Worm (Caenorhabditis elegans) whole organism, L2 larva: Measurements from ENCODE around the gene pigs-1.
A peak's percentile ranks its signal among the peaks of the same experiment; 100 is the strongest.

Source experiments
- C34F6.9 ChIP-seq: fragments of 150-350 bp; optimal IDR thresholded peaks from 2 replicates; lab custom pipeline; 2014; ENCODE audit warnings: missing biosample characterization, missing genetic modification characterization
- F13H6.1 ChIP-seq: sonication (generic microtip); optimal IDR thresholded peaks from 2 replicates; lab custom pipeline; 2016; ENCODE audit warnings: missing genetic modification characterization, missing compliant biosample characterization
- R02D3.7 ChIP-seq: fragments of 150-350 bp; optimal IDR thresholded peaks from 2 replicates; lab custom pipeline; 2014; ENCODE audit warnings: missing biosample characterization, missing genetic modification characterization
- Y55F3AM.14 ChIP-seq: fragments of 200-800 bp; sonication (Bioruptor generic); optimal IDR thresholded peaks from 2 replicates; lab custom pipeline; 2018; ENCODE audit warnings: mild to moderate bottlenecking, missing genetic modification characterization, missing compliant biosample characterization
- ZK546.5 ChIP-seq: sonication (generic microtip); optimal IDR thresholded peaks from 2 replicates; lab custom pipeline; 2017; ENCODE audit warnings: missing biosample characterization, missing genetic modification characterization
- alr-1 ChIP-seq: fragments of 150-350 bp; optimal IDR thresholded peaks from 2 replicates; lab custom pipeline; 2014; ENCODE audit warnings: missing biosample characterization, missing genetic modification characterization
- aly-2 ChIP-seq: fragments of 150-350 bp; optimal IDR thresholded peaks from 2 replicates; lab custom pipeline; 2014; ENCODE audit warnings: missing biosample characterization, missing genetic modification characterization
- ama-1 ChIP-seq: fragments of 150-350 bp; optimal IDR thresholded peaks from 2 replicates; lab custom pipeline; 2018; ENCODE audit warnings: inconsistent platforms
- blmp-1 ChIP-seq: sonication (generic microtip); optimal IDR thresholded peaks from 2 replicates; lab custom pipeline; 2017; ENCODE audit warnings: missing genetic modification characterization, mild to moderate bottlenecking, missing compliant biosample characterization, antibody characterized with exemption, moderate library complexity; ENCODE audit not compliant: insufficient read depth
- ceh-16 ChIP-seq: fragments of 150-350 bp; optimal IDR thresholded peaks from 2 replicates; lab custom pipeline; 2014; ENCODE audit warnings: missing biosample characterization, missing genetic modification characterization
- ceh-82 ChIP-seq: fragments of 150-350 bp; optimal IDR thresholded peaks from 2 replicates; lab custom pipeline; 2014; ENCODE audit warnings: missing biosample characterization, missing genetic modification characterization
- crh-2 ChIP-seq: sonication (generic microtip); optimal IDR thresholded peaks from 2 replicates; lab custom pipeline; 2017; ENCODE audit warnings: missing biosample characterization, missing genetic modification characterization
- dmd-4 ChIP-seq: sonication (generic microtip); optimal IDR thresholded peaks from 2 replicates; lab custom pipeline; 2017; ENCODE audit warnings: missing biosample characterization, missing genetic modification characterization
- egl-27 ChIP-seq: sonication (generic microtip); optimal IDR thresholded peaks from 3 replicates; lab custom pipeline; 2017; ENCODE audit warnings: missing biosample characterization, missing genetic modification reagents, missing genetic modification characterization
- elt-3 ChIP-seq: sonication (generic microtip); optimal IDR thresholded peaks from 2 replicates; lab custom pipeline; 2017; ENCODE audit warnings: missing biosample characterization, missing genetic modification characterization
- fos-1 ChIP-seq: fragments of 150-350 bp; optimal IDR thresholded peaks from 2 replicates; lab custom pipeline; 2014; ENCODE audit warnings: missing biosample characterization, missing genetic modification characterization
- gmeb-1 ChIP-seq: fragments of 150-350 bp; optimal IDR thresholded peaks from 2 replicates; lab custom pipeline; 2014; ENCODE audit warnings: missing biosample characterization, missing genetic modification characterization
- lin-11 ChIP-seq: fragments of 150-350 bp; sonication (generic microtip); optimal IDR thresholded peaks from 2 replicates; lab custom pipeline; 2014; ENCODE audit warnings: missing biosample characterization, missing genetic modification characterization, inconsistent platforms, mixed read lengths
- lin-13 ChIP-seq: fragments of 150-350 bp; optimal IDR thresholded peaks from 2 replicates; lab custom pipeline; 2014; ENCODE audit warnings: missing biosample characterization, missing genetic modification reagents, missing genetic modification characterization
- lin-39 ChIP-seq: fragments of 150-350 bp; optimal IDR thresholded peaks from 2 replicates; lab custom pipeline; 2014; ENCODE audit warnings: missing biosample characterization, missing genetic modification reagents, missing genetic modification characterization
- lsy-2 ChIP-seq, 2 experiments: fragments of 150-350 bp in 1 of 2; sonication (generic microtip) in 1 of 2; optimal IDR thresholded peaks; 2 replicates each; lab custom pipeline; 2014 to 2017; ENCODE audit warnings: missing biosample characterization in 2 of 2, missing genetic modification characterization in 2 of 2
- mab-5 ChIP-seq: fragments of 150-350 bp; optimal IDR thresholded peaks from 2 replicates; lab custom pipeline; 2014; ENCODE audit warnings: missing biosample characterization, missing genetic modification characterization
- mbf-1 ChIP-seq: sonication (generic microtip); optimal IDR thresholded peaks from 2 replicates; lab custom pipeline; 2017; ENCODE audit warnings: missing biosample characterization, missing genetic modification characterization
- mdl-1 ChIP-seq, 2 experiments: fragments of 150-350 bp in 1 of 2; sonication (generic microtip) in 1 of 2; optimal IDR thresholded peaks; 2 replicates each; lab custom pipeline; 2017; ENCODE audit warnings: missing biosample characterization in 2 of 2, missing genetic modification characterization in 2 of 2
- nhr-10 ChIP-seq: sonication (generic microtip); optimal IDR thresholded peaks from 2 replicates; lab custom pipeline; 2017; ENCODE audit warnings: missing biosample characterization, missing genetic modification characterization
- nhr-11 ChIP-seq: fragments of 150-350 bp; optimal IDR thresholded peaks from 2 replicates; lab custom pipeline; 2014; ENCODE audit warnings: missing biosample characterization, missing genetic modification characterization
- nhr-12 ChIP-seq: fragments of 150-350 bp; optimal IDR thresholded peaks from 2 replicates; lab custom pipeline; 2014; ENCODE audit warnings: missing biosample characterization, missing genetic modification characterization
- nhr-129 ChIP-seq: fragments of 150-350 bp; optimal IDR thresholded peaks from 2 replicates; lab custom pipeline; 2014; ENCODE audit warnings: missing biosample characterization, missing genetic modification characterization
- nhr-21 ChIP-seq: fragments of 150-350 bp; optimal IDR thresholded peaks from 2 replicates; lab custom pipeline; 2014; ENCODE audit warnings: missing biosample characterization, missing genetic modification characterization
- nhr-23 ChIP-seq: fragments of 150-350 bp; optimal IDR thresholded peaks from 2 replicates; lab custom pipeline; 2014; ENCODE audit warnings: missing biosample characterization, missing genetic modification reagents, missing genetic modification characterization
- nhr-25 ChIP-seq: fragments of 150-350 bp; sonication (generic microtip); optimal IDR thresholded peaks from 3 replicates; lab custom pipeline; 2014; ENCODE audit warnings: missing biosample characterization, missing genetic modification characterization
- nhr-6 ChIP-seq: fragments of 150-350 bp; optimal IDR thresholded peaks from 2 replicates; lab custom pipeline; 2014; ENCODE audit warnings: missing biosample characterization, missing genetic modification characterization
- nhr-77 ChIP-seq: fragments of 150-350 bp; optimal IDR thresholded peaks from 2 replicates; lab custom pipeline; 2014; ENCODE audit warnings: missing biosample characterization, missing genetic modification characterization
- peb-1 ChIP-seq: fragments of 150-350 bp; optimal IDR thresholded peaks from 2 replicates; lab custom pipeline; 2014; ENCODE audit warnings: missing biosample characterization, missing genetic modification characterization
- skn-1 ChIP-seq: sonication (generic microtip); optimal IDR thresholded peaks from 2 replicates; lab custom pipeline; 2017; ENCODE audit warnings: missing biosample characterization, missing genetic modification characterization
- sma-3 ChIP-seq: sonication (generic microtip); optimal IDR thresholded peaks from 2 replicates; lab custom pipeline; 2016; ENCODE audit warnings: missing genetic modification reagents, missing genetic modification characterization, missing compliant biosample characterization
- sma-9 ChIP-seq, 2 experiments: fragments of 150-350 bp in 1 of 2; sonication (generic microtip) in 1 of 2; optimal IDR thresholded peaks; 2 replicates each; lab custom pipeline; 2014 to 2016; ENCODE audit warnings: missing genetic modification characterization in 2 of 2, mild to moderate bottlenecking in 1 of 2, missing biosample characterization in 1 of 2, missing compliant biosample characterization in 1 of 2, missing genetic modification reagents in 1 of 2, moderate library complexity in 1 of 2
- snpc-4 ChIP-seq: fragments of 150-350 bp; optimal IDR thresholded peaks from 2 replicates; lab custom pipeline; 2014; ENCODE audit warnings: missing biosample characterization, missing genetic modification characterization
- unc-39 ChIP-seq: fragments of 150-350 bp; optimal IDR thresholded peaks from 2 replicates; lab custom pipeline; 2014; ENCODE audit warnings: missing biosample characterization, missing genetic modification characterization
- unc-55 ChIP-seq: fragments of 150-350 bp; sonication (generic microtip); optimal IDR thresholded peaks from 3 replicates; lab custom pipeline; 2014; ENCODE audit warnings: missing biosample characterization, missing genetic modification reagents, missing genetic modification characterization
- unc-62 ChIP-seq: fragments of 150-350 bp; optimal IDR thresholded peaks from 2 replicates; lab custom pipeline; 2014; ENCODE audit warnings: missing biosample characterization, missing genetic modification reagents, missing genetic modification characterization
- zag-1 ChIP-seq: fragments of 150-350 bp; optimal IDR thresholded peaks from 2 replicates; lab custom pipeline; 2014; ENCODE audit warnings: missing biosample characterization, missing genetic modification characterization
- ztf-1 ChIP-seq: fragments of 200-800 bp; sonication (Bioruptor generic); conservative IDR thresholded peaks from 2 replicates; pipeline ENCODE4 v1.3.6; 2022; ENCODE audit warnings: missing genetic modification characterization, missing compliant biosample characterization
- ztf-11 ChIP-seq: sonication (generic microtip); optimal IDR thresholded peaks from 2 replicates; lab custom pipeline; 2017; ENCODE audit warnings: missing biosample characterization, missing genetic modification characterization
- ztf-4 ChIP-seq: fragments of 150-350 bp; optimal IDR thresholded peaks from 2 replicates; lab custom pipeline; 2014; ENCODE audit warnings: missing biosample characterization, missing genetic modification characterization

The pigs-1 gene

DNA sequence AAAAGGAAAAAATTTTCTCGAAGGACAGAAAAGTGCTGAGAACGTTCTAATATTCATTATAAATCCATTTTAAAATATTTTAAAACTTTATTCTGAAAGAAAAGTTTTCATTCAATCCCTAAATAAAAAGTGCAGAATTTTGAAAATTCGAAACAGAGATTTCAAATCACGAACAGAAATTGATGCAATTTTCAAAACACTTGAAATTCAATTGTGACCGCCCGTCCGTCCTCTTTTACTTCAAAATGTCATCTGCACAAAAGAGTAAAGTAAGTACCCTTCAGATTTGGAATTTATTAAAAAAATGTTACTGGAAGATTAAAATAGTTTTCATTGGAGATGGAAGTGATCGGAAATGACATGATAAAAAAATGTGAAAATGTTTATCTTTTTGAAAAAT, 39.7 kb upstream of the pigs-1 start:
- no peak for TF ChIP-seq ama-1 (lab: Kevin White, UChicago)

DNA sequence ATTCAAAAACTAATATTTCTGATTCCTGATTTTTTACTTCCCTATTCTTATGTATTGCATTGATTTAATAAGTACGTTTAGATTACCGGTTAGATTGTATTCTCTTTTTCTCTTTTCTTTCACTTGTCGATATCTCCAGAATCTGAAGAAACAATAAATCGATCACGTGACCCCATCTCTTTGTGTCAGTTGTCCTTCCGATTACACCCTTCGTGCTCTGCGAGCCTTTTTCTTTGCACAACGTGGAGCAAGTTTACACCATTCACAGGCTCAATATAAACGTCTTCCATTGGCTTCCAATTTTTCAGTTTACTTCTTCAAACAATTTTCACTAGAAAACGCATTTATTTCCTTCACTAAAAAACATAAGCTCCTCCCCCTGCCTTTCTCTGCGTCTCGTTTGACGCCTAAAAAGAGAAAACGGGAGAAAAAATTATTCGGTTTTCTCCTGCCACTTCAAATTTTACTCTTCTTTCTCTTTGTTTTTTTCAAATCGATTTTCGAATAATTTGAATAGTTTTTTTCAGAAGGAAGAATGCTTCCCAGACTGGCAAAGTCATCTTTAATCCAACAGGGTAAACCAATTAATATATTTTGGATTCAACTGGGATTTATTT, 31.4 kb upstream of the pigs-1 start, which contains the start of gene gta-1:
TSS of gene gta-1 (plus strand) at position 528 of the 617 bp plus-strand sequence.
- TF ChIP-seq lsy-2 (tag; optimal IDR thresholded peaks at IDR 0.05; lab: Kevin White, UChicago) (peak in 1 of 2 experiments; percentile 34), C34F6.9 (peak; percentile 38), nhr-129 (tag; lab: Kevin White, UChicago) (peak; percentile 71), crh-2 (peak; percentile 52), sma-9 (GFP tag; optimal IDR thresholded peaks at IDR 0.05; lab: Kevin White, UChicago) (peak; percentile 20), sma-9 (tag; optimal IDR thresholded peaks at IDR 0.05; lab: Kevin White, UChicago) (no peak), ztf-4 (tag; lab: Kevin White, UChicago) (peak; percentile 18), unc-55 (GFP tag; lab: Kevin White, UChicago) (peak; percentile 65), nhr-6 (tag; lab: Kevin White, UChicago) (no peak), Y55F3AM.14 (no peak), blmp-1 (tag; lab: Kevin White, UChicago) (peak; percentile 20)
- TF ChIP-seq, all 48 proteins: peak for 8

DNA sequence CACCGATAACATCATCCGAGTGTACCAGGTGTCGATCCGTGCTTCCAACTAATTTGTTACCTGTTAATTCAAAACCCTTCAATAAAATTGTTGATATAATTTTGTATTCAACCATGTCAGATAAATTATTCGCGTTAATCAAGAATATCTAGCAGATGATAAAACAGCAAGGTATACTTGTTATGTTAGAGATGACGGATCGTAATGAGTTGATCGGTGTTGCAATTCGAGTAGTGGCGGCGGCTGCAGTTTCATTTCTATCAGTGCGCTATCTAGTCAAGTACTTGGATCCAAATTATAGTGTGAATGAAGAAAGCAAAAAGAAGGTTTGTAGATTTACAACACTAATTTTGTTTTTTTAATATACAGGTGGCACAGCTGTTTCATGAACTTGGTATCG, 28.9 kb upstream of the pigs-1 start, which contains the start of gene mspn-1:
TSS of gene mspn-1 (plus strand) at position 190 of the 400 bp plus-strand sequence.
- no peak for TF ChIP-seq aly-2 (tag; lab: Kevin White, UChicago)

DNA sequence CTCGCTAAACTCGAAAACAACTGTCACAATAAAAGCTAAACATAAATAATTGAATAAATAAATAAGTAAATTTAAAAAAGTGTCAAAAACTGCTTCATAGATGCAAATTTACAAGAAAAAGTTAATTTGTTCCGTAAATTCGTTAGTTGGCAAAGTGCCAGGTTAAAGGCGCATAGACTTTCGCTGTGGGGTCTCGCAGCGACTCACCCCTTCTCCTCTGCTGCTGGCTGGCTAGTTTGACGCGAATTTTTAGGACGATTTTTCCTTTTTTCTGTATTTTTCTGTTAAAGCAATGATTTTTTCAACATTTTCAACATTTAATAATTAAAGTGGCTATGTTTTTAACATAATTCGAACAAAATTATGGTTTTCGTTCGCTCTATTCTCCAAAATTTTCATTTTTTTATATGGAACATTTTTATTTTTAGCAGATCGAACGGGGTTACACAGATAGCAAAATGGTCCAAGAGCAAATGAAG, 27.5 kb upstream of the pigs-1 start, which contains the start of gene rack-1:
TSS of gene rack-1 (plus strand) at position 429 of the 479 bp plus-strand sequence.
- TF ChIP-seq nhr-10 (tag; lab: Kevin White, UChicago), result no peak
- TF ChIP-seq unc-62, result no peak
- peak; percentile 34 for TF ChIP-seq nhr-25
- TF ChIP-seq ztf-4 (tag; lab: Kevin White, UChicago), result no peak
- TF ChIP-seq nhr-129 (tag; lab: Kevin White, UChicago), result peak; percentile 60
- TF ChIP-seq zag-1, result no peak
- TF ChIP-seq C34F6.9, result peak; percentile 66
- TF ChIP-seq ceh-16 (tag; lab: Kevin White, UChicago), result peak; percentile 47
- TF ChIP-seq lsy-2 (tag; optimal IDR thresholded peaks at IDR 0.05; lab: Kevin White, UChicago), result peak; percentile 38 to 82
- no peak for TF ChIP-seq elt-3 (tag; lab: Kevin White, UChicago)
- TF ChIP-seq peb-1 (tag; lab: Kevin White, UChicago), result no peak
- TF ChIP-seq ama-1 (lab: Kevin White, UChicago), result no peak
- TF ChIP-seq Y55F3AM.14, result no peak
- TF ChIP-seq F13H6.1, result peak; percentile 34
- TF ChIP-seq alr-1, result no peak
- TF ChIP-seq blmp-1 (tag; lab: Kevin White, UChicago), result no peak
- TF ChIP-seq ZK546.5, result no peak
- TF ChIP-seq ztf-1 (GFP tag; lab: Robert Waterston, UW), result no peak
- TF ChIP-seq fos-1 (tag; lab: Kevin White, UChicago), result peak; percentile 23
- no peak for TF ChIP-seq R02D3.7 (tag; lab: Kevin White, UChicago)
- TF ChIP-seq dmd-4 (tag; lab: Kevin White, UChicago), result no peak
- TF ChIP-seq nhr-77, result no peak
- TF ChIP-seq nhr-23 (tag; lab: Kevin White, UChicago), result no peak
- no peak for TF ChIP-seq ceh-82 (tag; lab: Kevin White, UChicago)
- TF ChIP-seq gmeb-1 (tag; lab: Kevin White, UChicago), result peak; percentile 63
- no peak for TF ChIP-seq nhr-12
- TF ChIP-seq nhr-11 (tag; lab: Kevin White, UChicago), result no peak
- no peak for TF ChIP-seq mdl-1 (tag; optimal IDR thresholded peaks at IDR 0.05; lab: Kevin White, UChicago)
- TF ChIP-seq nhr-6 (tag; lab: Kevin White, UChicago), result no peak
- no peak for TF ChIP-seq mbf-1
- no peak for TF ChIP-seq unc-39
- peak; percentile 6 for TF ChIP-seq lin-11 (tag; lab: Kevin White, UChicago)
- TF ChIP-seq mab-5 (tag; lab: Kevin White, UChicago), result no peak
- peak; percentile 35 for TF ChIP-seq sma-3
- no peak for TF ChIP-seq sma-9 (GFP tag; optimal IDR thresholded peaks at IDR 0.05; lab: Kevin White, UChicago)
- no peak for TF ChIP-seq sma-9 (tag; optimal IDR thresholded peaks at IDR 0.05; lab: Kevin White, UChicago)
- no peak for TF ChIP-seq lin-39
- peak; percentile 33 for TF ChIP-seq lin-13 (GFP tag; lab: Kevin White, UChicago)
- no peak for TF ChIP-seq snpc-4 (tag; lab: Kevin White, UChicago)
- TF ChIP-seq skn-1, result no peak
- peak; percentile 12 for TF ChIP-seq egl-27 (tag; lab: Kevin White, UChicago)
- no peak for TF ChIP-seq ztf-11 (tag; lab: Kevin White, UChicago)
- TF ChIP-seq nhr-21 (tag; lab: Kevin White, UChicago), result peak; percentile 27
- TF ChIP-seq unc-55 (GFP tag; lab: Kevin White, UChicago), result peak; percentile 83
